Worm (Caenorhabditis elegans): ENCODE measurements around the gene C14C6.8.
A peak's percentile ranks its signal among the peaks of the same experiment; 100 is the strongest.

C14C6.8 gene

DNA sequence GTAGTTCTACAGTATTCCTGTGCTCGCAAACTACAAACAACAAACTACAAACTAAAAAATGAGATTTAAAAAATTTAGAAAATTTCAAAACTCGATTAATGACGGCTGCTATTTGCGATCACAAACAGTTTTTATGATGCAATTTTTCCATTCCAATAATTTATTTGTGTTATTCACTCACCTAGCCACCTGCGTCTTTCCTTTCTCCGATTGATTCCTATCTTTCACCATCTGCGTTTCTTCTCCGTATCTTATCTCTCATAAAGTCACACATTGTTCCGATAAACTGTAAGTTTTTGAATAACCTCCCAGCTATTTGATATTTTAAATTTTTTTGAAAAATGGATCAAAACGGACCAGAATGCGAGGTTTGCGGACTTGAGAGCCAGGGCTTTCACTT, 18.8 kb downstream of the C14C6.8 start, which contains the start of gene nhr-132 (continued):
- no peak for TF ChIP-seq hlh-4 (tag; optimal IDR thresholded peaks at IDR 0.05)
- peak; percentile 92 for TF ChIP-seq lin-14 (GFP tag; optimal IDR thresholded peaks at IDR 0.05)
- no peak for TF ChIP-seq pag-3 (tag; optimal IDR thresholded peaks at IDR 0.05; ENCODE audit: borderline replicate concordance, insufficient read depth)
- TF ChIP-seq elt-2 (tag; optimal IDR thresholded peaks at IDR 0.05): peak; percentile 35
- TF ChIP-seq nhr-28 (tag; optimal IDR thresholded peaks at IDR 0.05): no peak
- peak; percentile 77 for TF ChIP-seq nhr-85 (tag)
- TF ChIP-seq tlp-1 (tag; optimal IDR thresholded peaks at IDR 0.05): no peak
- no peak for TF ChIP-seq mef-2 (tag; optimal IDR thresholded peaks at IDR 0.05)
- TF ChIP-seq lin-13 (GFP tag; optimal IDR thresholded peaks at IDR 0.05): no peak
- TF ChIP-seq nhr-76 (tag; optimal IDR thresholded peaks at IDR 0.05): no peak
- TF ChIP-seq nhr-77 (tag; optimal IDR thresholded peaks at IDR 0.05): peak; percentile 28
- TF ChIP-seq rnt-1 (tag; optimal IDR thresholded peaks at IDR 0.05): no peak
- TF ChIP-seq mdl-1 (tag; optimal IDR thresholded peaks at IDR 0.05): peak in 1 of 2 experiments; percentile 19
- TF ChIP-seq unc-98 (GFP tag; IDR thresholded peaks at IDR 0.05): no peak
- TF ChIP-seq unc-62 (GFP tag; optimal IDR thresholded peaks at IDR 0.05): no peak
- TF ChIP-seq C04F5.9 (tag; optimal IDR thresholded peaks at IDR 0.05): no peak
- TF ChIP-seq nhr-71 (tag; optimal IDR thresholded peaks at IDR 0.05): no peak

DNA sequence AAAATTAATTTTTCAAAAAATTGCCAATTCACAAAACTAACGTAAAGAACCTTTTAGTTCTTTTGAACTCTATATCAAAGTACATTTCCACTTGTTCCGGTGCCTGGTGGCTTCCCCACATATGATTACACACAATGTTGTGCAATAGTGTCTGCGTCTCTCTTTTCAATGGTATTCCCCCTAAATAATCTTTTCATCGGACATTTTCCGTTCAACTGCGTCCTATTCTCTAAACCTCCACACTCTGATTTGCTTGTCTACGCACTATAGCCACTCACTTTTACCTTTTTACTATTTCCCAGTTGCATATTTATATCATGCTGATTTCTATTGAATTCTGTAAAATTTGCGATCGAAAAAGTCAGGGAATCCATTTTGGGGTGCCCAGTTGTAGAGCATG, 20.9 kb downstream of the C14C6.8 start, which contains the start of gene nhr-58:
Gene nhr-58 (plus strand): TSS at position 214 of the 400 bp plus-strand sequence.
- TF ChIP-seq elt-3 (tag; optimal IDR thresholded peaks at IDR 0.05): peak in 2 of 6 experiments; percentile 18 to 29
- no peak for TF ChIP-seq hlh-17 (GFP tag; optimal IDR thresholded peaks at IDR 0.05; ENCODE audit: borderline replicate concordance)
- TF ChIP-seq xbp-1 (tag; optimal IDR thresholded peaks at IDR 0.05): no peak
- peak in 2 of 3 experiments; percentile 12 to 54 for TF ChIP-seq ceh-82 (tag; optimal IDR thresholded peaks at IDR 0.05)
- peak in 2 of 3 experiments; percentile 8 to 17 for TF ChIP-seq dpl-1 (GFP tag; optimal IDR thresholded peaks at IDR 0.05)
- no peak for TF ChIP-seq ztf-11 (tag; optimal IDR thresholded peaks at IDR 0.05)
- peak; percentile 3 for TF ChIP-seq swsn-7 (tag; optimal IDR thresholded peaks at IDR 0.05)
- TF ChIP-seq lin-35 (GFP tag; optimal IDR thresholded peaks at IDR 0.05): peak in 1 of 2 experiments; percentile 59
- no peak for TF ChIP-seq pag-3 (tag; optimal IDR thresholded peaks at IDR 0.05; ENCODE audit: borderline replicate concordance, insufficient read depth)
- TF ChIP-seq jun-1 (tag; optimal IDR thresholded peaks at IDR 0.05): peak; percentile 66
- TF ChIP-seq mep-1 (tag; optimal IDR thresholded peaks at IDR 0.05): peak; percentile 64
- peak; percentile 65 for TF ChIP-seq elt-2 (tag; optimal IDR thresholded peaks at IDR 0.05)
- TF ChIP-seq efl-1 (optimal IDR thresholded peaks at IDR 0.05): peak; percentile 26 to 27
- no peak for TF ChIP-seq efl-1 (GFP tag; optimal IDR thresholded peaks at IDR 0.05 in 1 of 2)
- peak; percentile 72 for TF ChIP-seq snu-23 (GFP tag; optimal IDR thresholded peaks at IDR 0.05)
- peak; percentile 27 for TF ChIP-seq ztf-4 (tag; optimal IDR thresholded peaks at IDR 0.05)
- no peak for TF ChIP-seq vab-15 (tag; optimal IDR thresholded peaks at IDR 0.05)
- no peak for TF ChIP-seq lir-3 (tag; optimal IDR thresholded peaks at IDR 0.05; ENCODE audit: poor library complexity)
- TF ChIP-seq nhr-237 (tag; optimal IDR thresholded peaks at IDR 0.05): no peak
- peak; percentile 58 for TF ChIP-seq nhr-19 (GFP tag; conservative IDR thresholded peaks at IDR 0.05)
- no peak for TF ChIP-seq aha-1 (tag; optimal IDR thresholded peaks at IDR 0.05)
- peak; percentile 20 for TF ChIP-seq C16A3.4 (tag; optimal IDR thresholded peaks at IDR 0.05)
- peak; percentile 76 for TF ChIP-seq nhr-71 (tag; optimal IDR thresholded peaks at IDR 0.05)
- TF ChIP-seq blmp-1 (tag; optimal IDR thresholded peaks at IDR 0.05): peak; percentile 90
- peak; percentile 23 for TF ChIP-seq tbx-2 (tag; optimal IDR thresholded peaks at IDR 0.05)
- TF ChIP-seq nhr-90 (tag; optimal IDR thresholded peaks at IDR 0.05; ENCODE audit: poor library complexity): peak; percentile 27
- no peak for TF ChIP-seq irx-1 (tag; optimal IDR thresholded peaks at IDR 0.05)
- TF ChIP-seq nhr-76 (tag; optimal IDR thresholded peaks at IDR 0.05): no peak
- peak; percentile 59 for TF ChIP-seq nhr-11 (tag; optimal IDR thresholded peaks at IDR 0.05)
- TF ChIP-seq lin-14 (GFP tag; optimal IDR thresholded peaks at IDR 0.05): peak; percentile 99
- TF ChIP-seq alr-1 (tag; optimal IDR thresholded peaks at IDR 0.05; ENCODE audit: borderline replicate concordance): no peak
- TF ChIP-seq rnt-1 (tag; optimal IDR thresholded peaks at IDR 0.05): peak; percentile 45
- TF ChIP-seq skn-1 (tag; optimal IDR thresholded peaks at IDR 0.05): peak; percentile 43
- TF ChIP-seq mdl-1 (tag; optimal IDR thresholded peaks at IDR 0.05): peak in 1 of 2 experiments; percentile 71
- TF ChIP-seq ceh-90 (tag; optimal IDR thresholded peaks at IDR 0.05): no peak
- no peak for TF ChIP-seq unc-30 (tag; optimal IDR thresholded peaks at IDR 0.05)
- peak; percentile 6 for TF ChIP-seq fos-1 (tag; optimal IDR thresholded peaks at IDR 0.05)
- peak; percentile 70 to 83 for TF ChIP-seq egl-27 (tag; optimal IDR thresholded peaks at IDR 0.05)
- no peak for TF ChIP-seq nhr-12 (tag; optimal IDR thresholded peaks at IDR 0.05)
- peak; percentile 83 for TF ChIP-seq nhr-85 (tag)
- TF ChIP-seq ets-5 (GFP tag; IDR thresholded peaks at IDR 0.05): no peak
- peak; percentile 64 for TF ChIP-seq nhr-77 (tag; optimal IDR thresholded peaks at IDR 0.05)

All from whole organism, L1 larva.